Worm (Caenorhabditis elegans) whole organism, L1 larva: ENCODE results near the gene C07A4.3.

Experiments used
- C04F5.9 ChIP-seq: sonication (generic microtip); optimal IDR thresholded peaks from 2 replicates; lab custom pipeline; 2016; ENCODE audit warnings: missing genetic modification characterization, missing compliant biosample characterization
- C34B4.2 ChIP-seq: sonication (generic microtip); optimal IDR thresholded peaks from 2 replicates; lab custom pipeline; 2017; ENCODE audit warnings: mild to moderate bottlenecking, missing genetic modification characterization, missing compliant biosample characterization
- alr-1 ChIP-seq: fragments of 200-800 bp; sonication (Bioruptor generic); optimal IDR thresholded peaks from 2 replicates; lab custom pipeline; 2018; ENCODE audit warnings: borderline replicate concordance, mild to moderate bottlenecking, missing genetic modification characterization, missing compliant biosample characterization
- blmp-1 ChIP-seq: fragments of 150-350 bp; optimal IDR thresholded peaks from 2 replicates; lab custom pipeline; 2014; ENCODE audit warnings: missing biosample characterization, missing genetic modification characterization
- ceh-63 ChIP-seq: fragments of 200-800 bp; sonication (Bioruptor generic); optimal IDR thresholded peaks from 2 replicates; lab custom pipeline; 2018; ENCODE audit warnings: mild to moderate bottlenecking, missing genetic modification characterization, missing compliant biosample characterization
- ceh-8 ChIP-seq: fragments of 200-800 bp; sonication (Bioruptor generic); optimal IDR thresholded peaks from 2 replicates; lab custom pipeline; 2018; ENCODE audit warnings: mild to moderate bottlenecking, missing genetic modification characterization, moderate library complexity, missing compliant biosample characterization
- ceh-82 ChIP-seq, 3 experiments: fragments of 150-350 bp in 1 of 3; sonication (generic microtip) in 2 of 3; optimal IDR thresholded peaks; 2 replicates each; lab custom pipeline; 2014 to 2017; ENCODE audit warnings: missing biosample characterization in 3 of 3, missing genetic modification characterization in 3 of 3
- ces-1 ChIP-seq: fragments of 150-350 bp; optimal IDR thresholded peaks from 2 replicates; lab custom pipeline; 2014; ENCODE audit warnings: missing biosample characterization, missing genetic modification reagents, missing genetic modification characterization
- dpl-1 ChIP-seq, 3 experiments: fragments of 150-350 bp in 2 of 3; sonication (generic microtip) in 1 of 3; optimal IDR thresholded peaks; 2 replicates each; lab custom pipeline; 2014 to 2017; ENCODE audit warnings: missing biosample characterization in 3 of 3, missing genetic modification characterization in 3 of 3, missing genetic modification reagents in 3 of 3
- dsc-1 ChIP-seq: sonication (generic microtip); optimal IDR thresholded peaks from 2 replicates; lab custom pipeline; 2016; ENCODE audit warnings: mild to moderate bottlenecking, missing genetic modification characterization, missing compliant biosample characterization
- efl-1 ChIP-seq, 4 experiments: fragments of 150-350 bp; optimal IDR thresholded peaks in 3 of 4; peaks in 1 of 4; 1 replicate in 1 of 4; 2 replicates in 3 of 4; lab custom pipeline; 2014; ENCODE audit warnings: missing biosample characterization in 2 of 4, missing genetic modification characterization in 2 of 4, missing genetic modification reagents in 2 of 4
- egl-27 ChIP-seq, 2 experiments: fragments of 150-350 bp in 1 of 2; sonication (generic microtip); optimal IDR thresholded peaks; 3 replicates each; lab custom pipeline; 2017 to 2018; ENCODE audit warnings: missing biosample characterization in 2 of 2, missing genetic modification characterization in 2 of 2, missing genetic modification reagents in 2 of 2
- fkh-10 ChIP-seq: sonication (generic microtip); optimal IDR thresholded peaks from 2 replicates; lab custom pipeline; 2017; ENCODE audit warnings: missing biosample characterization, missing genetic modification reagents, missing genetic modification characterization
- fkh-4 ChIP-seq: sonication (generic microtip); optimal IDR thresholded peaks from 2 replicates; lab custom pipeline; 2016; ENCODE audit warnings: missing compliant biosample characterization, missing genetic modification characterization, borderline replicate concordance
- fos-1 ChIP-seq: fragments of 150-350 bp; optimal IDR thresholded peaks from 2 replicates; lab custom pipeline; 2014; ENCODE audit warnings: missing biosample characterization, missing genetic modification characterization
- grh-1 ChIP-seq: fragments of 200-800 bp; sonication (Bioruptor generic); IDR thresholded peaks from 2 replicates; pipeline ENCODE4 v1.3.6; 2022; ENCODE audit warnings: missing genetic modification reagents, missing genetic modification characterization, missing compliant biosample characterization
- irx-1 ChIP-seq: sonication (generic microtip); optimal IDR thresholded peaks from 2 replicates; lab custom pipeline; 2016; ENCODE audit warnings: missing genetic modification characterization, missing compliant biosample characterization
- isw-1 ChIP-seq: fragments of 200-800 bp; sonication (Bioruptor generic); IDR thresholded peaks from 2 replicates; pipeline ENCODE4 v1.3.6; 2022; ENCODE audit warnings: missing genetic modification characterization, missing compliant biosample characterization
- lin-13 ChIP-seq: fragments of 150-350 bp; optimal IDR thresholded peaks from 2 replicates; lab custom pipeline; 2014; ENCODE audit warnings: missing biosample characterization, missing genetic modification reagents, missing genetic modification characterization
- lin-14 ChIP-seq: fragments of 200-800 bp; sonication (Bioruptor generic); optimal IDR thresholded peaks from 2 replicates; lab custom pipeline; 2018; ENCODE audit warnings: mild to moderate bottlenecking, missing genetic modification characterization, moderate library complexity, missing compliant biosample characterization
- lin-15B ChIP-seq: fragments of 150-350 bp; sonication (generic microtip); optimal IDR thresholded peaks from 3 replicates; lab custom pipeline; 2014; ENCODE audit warnings: missing biosample characterization, missing genetic modification characterization
- lir-3 ChIP-seq: sonication (generic microtip); optimal IDR thresholded peaks from 2 replicates; lab custom pipeline; 2016; ENCODE audit warnings: mild to moderate bottlenecking, missing genetic modification characterization, moderate library complexity, missing compliant biosample characterization; ENCODE audit not compliant: poor library complexity
- lsy-2 ChIP-seq, 2 experiments: fragments of 150-350 bp; optimal IDR thresholded peaks; 2 replicates each; lab custom pipeline; 2014; ENCODE audit warnings: missing biosample characterization in 2 of 2, missing genetic modification characterization in 2 of 2
- mdl-1 ChIP-seq, 2 experiments: fragments of 150-350 bp; optimal IDR thresholded peaks; 2 replicates each; lab custom pipeline; 2014 to 2017; ENCODE audit warnings: missing biosample characterization in 2 of 2, missing genetic modification characterization in 2 of 2, inconsistent platforms in 1 of 2
- mef-2 ChIP-seq: fragments of 150-350 bp; optimal IDR thresholded peaks from 2 replicates; lab custom pipeline; 2014; ENCODE audit warnings: missing biosample characterization, missing genetic modification characterization
- mep-1 ChIP-seq: fragments of 150-350 bp; optimal IDR thresholded peaks from 2 replicates; lab custom pipeline; 2014; ENCODE audit warnings: missing biosample characterization, missing genetic modification characterization
- nhr-11 ChIP-seq: fragments of 150-350 bp; optimal IDR thresholded peaks from 2 replicates; lab custom pipeline; 2014; ENCODE audit warnings: missing biosample characterization, missing genetic modification characterization
- nhr-19 ChIP-seq: fragments of 200-800 bp; sonication (Bioruptor generic); conservative IDR thresholded peaks from 2 replicates; pipeline ENCODE4 v1.3.6; 2022; ENCODE audit warnings: missing genetic modification characterization, missing compliant biosample characterization
- nhr-28 ChIP-seq: fragments of 150-350 bp; optimal IDR thresholded peaks from 2 replicates; lab custom pipeline; 2014; ENCODE audit warnings: missing biosample characterization, missing genetic modification characterization
- nhr-47 ChIP-seq: sonication (generic microtip); optimal IDR thresholded peaks from 2 replicates; lab custom pipeline; 2016; ENCODE audit warnings: mild to moderate bottlenecking, missing genetic modification characterization, moderate library complexity, missing compliant biosample characterization
- nhr-76 ChIP-seq: sonication (generic microtip); optimal IDR thresholded peaks from 2 replicates; lab custom pipeline; 2017; ENCODE audit warnings: missing biosample characterization, missing genetic modification characterization
- nhr-77 ChIP-seq: fragments of 150-350 bp; optimal IDR thresholded peaks from 2 replicates; lab custom pipeline; 2014; ENCODE audit warnings: missing biosample characterization, missing genetic modification characterization
- nhr-84 ChIP-seq: sonication (generic microtip); optimal IDR thresholded peaks from 2 replicates; lab custom pipeline; 2017; ENCODE audit warnings: missing biosample characterization, missing genetic modification characterization
- nhr-85 ChIP-seq: sonication (generic microtip); peaks from one replicate; lab custom pipeline; 2016; ENCODE audit warnings: missing genetic modification characterization, inconsistent platforms, missing compliant biosample characterization
- nhr-90 ChIP-seq: sonication (generic microtip); optimal IDR thresholded peaks from 2 replicates; lab custom pipeline; 2016; ENCODE audit warnings: mild to moderate bottlenecking, missing genetic modification characterization, missing compliant biosample characterization; ENCODE audit not compliant: poor library complexity
- pax-3 ChIP-seq: fragments of 200-800 bp; sonication (Bioruptor generic); optimal IDR thresholded peaks from 2 replicates; lab custom pipeline; 2018; ENCODE audit warnings: mild to moderate bottlenecking, missing genetic modification characterization, moderate library complexity, missing compliant biosample characterization
- skn-1 ChIP-seq: fragments of 150-350 bp; optimal IDR thresholded peaks from 2 replicates; lab custom pipeline; 2014; ENCODE audit warnings: missing biosample characterization, missing genetic modification characterization
- snu-23 ChIP-seq: sonication (generic microtip); optimal IDR thresholded peaks from 2 replicates; lab custom pipeline; 2016; ENCODE audit warnings: missing genetic modification characterization, missing compliant biosample characterization
- sox-4 ChIP-seq: sonication (generic microtip); optimal IDR thresholded peaks from 2 replicates; lab custom pipeline; 2016; ENCODE audit warnings: missing genetic modification characterization, missing compliant biosample characterization
- tbx-2 ChIP-seq: sonication (generic microtip); optimal IDR thresholded peaks from 2 replicates; lab custom pipeline; 2016; ENCODE audit warnings: missing genetic modification characterization, missing compliant biosample characterization
- unc-130 ChIP-seq: fragments of 150-350 bp; optimal IDR thresholded peaks from 2 replicates; lab custom pipeline; 2017; ENCODE audit warnings: missing biosample characterization, missing genetic modification characterization, inconsistent platforms
- unc-86 ChIP-seq: sonication (generic microtip); optimal IDR thresholded peaks from 2 replicates; lab custom pipeline; 2016; ENCODE audit warnings: missing genetic modification characterization, missing compliant biosample characterization
- unc-98 ChIP-seq: fragments of 200-800 bp; sonication (Bioruptor generic); IDR thresholded peaks from 2 replicates; pipeline ENCODE4 v1.3.6; 2022; ENCODE audit warnings: missing genetic modification characterization, missing compliant biosample characterization
- vab-15 ChIP-seq: sonication (generic microtip); optimal IDR thresholded peaks from 2 replicates; lab custom pipeline; 2017; ENCODE audit warnings: missing genotype, mild to moderate bottlenecking, missing genetic modification characterization, missing compliant biosample characterization
- xbp-1 ChIP-seq: sonication (generic microtip); optimal IDR thresholded peaks from 2 replicates; lab custom pipeline; 2016; ENCODE audit warnings: missing genetic modification characterization, missing compliant biosample characterization
- ztf-4 ChIP-seq: fragments of 150-350 bp; optimal IDR thresholded peaks from 2 replicates; lab custom pipeline; 2014; ENCODE audit warnings: missing biosample characterization, missing genetic modification characterization

Gene C07A4.3

DNA sequence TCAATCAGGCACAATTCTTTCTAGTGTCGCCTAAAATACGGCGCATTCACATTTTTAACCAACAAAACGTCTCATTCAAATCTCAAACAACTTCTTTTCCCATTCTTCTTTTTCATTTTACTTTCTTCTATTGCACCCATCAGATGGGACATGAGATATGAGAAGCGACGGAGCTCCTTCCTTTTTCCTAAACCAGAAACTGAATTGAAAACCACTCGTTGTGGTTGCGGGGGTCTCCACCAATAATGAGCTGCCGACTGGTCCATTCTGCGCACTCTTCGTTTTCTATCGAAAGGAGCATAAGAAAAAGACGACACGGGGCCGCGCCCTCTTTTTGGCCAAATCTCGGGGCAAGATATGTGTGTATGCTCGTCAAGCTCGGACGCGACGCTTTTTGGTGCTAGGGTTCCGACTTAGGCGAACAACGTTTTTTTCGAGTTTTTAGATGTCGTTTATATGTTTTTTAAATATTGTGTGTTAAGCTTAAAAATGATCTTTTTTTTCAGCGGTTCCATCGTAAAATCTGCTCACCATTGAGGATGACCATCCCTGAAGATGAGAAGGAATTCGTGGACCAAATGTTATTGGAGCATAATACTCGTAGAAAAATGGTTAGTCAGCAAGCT is 20.4 kb upstream of the C07A4.3 start, which contains the start of gene F09B9.5:
Gene F09B9.5, plus strand, starts transcription at position 501 of the 626 bp plus-strand sequence.
- TF ChIP-seq lsy-2 (tag; optimal IDR thresholded peaks at IDR 0.05; lab: Kevin White, UChicago) (no peak), isw-1 (GFP tag; lab: Robert Waterston, UW) (peak; percentile 12; the same call in 1 of the 2 replicates), unc-86 (tag; lab: Kevin White, UChicago) (no peak), lin-13 (no peak), ceh-82 (tag; optimal IDR thresholded peaks at IDR 0.05; lab: Kevin White, UChicago) (peak in 2 of 3 experiments; percentile 13 to 32), ces-1 (GFP tag; lab: Kevin White, UChicago) (peak; percentile 59), efl-1 (optimal IDR thresholded peaks at IDR 0.05; lab: Kevin White, UChicago) (no peak), efl-1 (GFP tag; optimal IDR thresholded peaks at IDR 0.05 in 1 of 2; lab: Kevin White, UChicago) (peak in 1 of 2 experiments; percentile 43), lin-14 (GFP tag; lab: Kevin White, UChicago) (peak; percentile 66), ceh-63 (GFP tag; lab: Kevin White, UChicago) (no peak), irx-1 (no peak)

DNA sequence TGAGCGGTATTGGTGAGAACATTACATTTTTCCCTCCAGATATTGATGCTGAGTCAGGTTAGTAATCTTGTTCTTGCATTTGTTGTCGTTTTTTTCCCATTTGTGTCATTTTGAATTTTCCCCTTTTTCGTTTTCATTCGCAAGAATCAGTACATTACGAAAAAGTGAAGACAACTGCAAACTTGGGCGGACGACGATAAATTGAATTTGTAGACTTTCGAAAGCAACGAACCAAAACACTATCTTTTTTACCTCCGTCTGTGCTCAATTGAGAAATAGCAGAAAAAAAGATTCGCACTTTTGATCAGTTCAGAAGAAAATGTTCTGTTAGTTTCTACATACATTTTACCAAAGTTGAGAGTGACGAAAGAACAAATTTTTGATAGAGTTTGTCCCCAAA is 19.7 kb upstream of the C07A4.3 start:
- peak; percentile 37 for TF ChIP-seq fkh-10 (GFP tag; lab: Kevin White, UChicago)
- TF ChIP-seq lin-14 (GFP tag; lab: Kevin White, UChicago): peak; percentile 50
- TF ChIP-seq nhr-84 (tag; lab: Kevin White, UChicago): no peak

DNA sequence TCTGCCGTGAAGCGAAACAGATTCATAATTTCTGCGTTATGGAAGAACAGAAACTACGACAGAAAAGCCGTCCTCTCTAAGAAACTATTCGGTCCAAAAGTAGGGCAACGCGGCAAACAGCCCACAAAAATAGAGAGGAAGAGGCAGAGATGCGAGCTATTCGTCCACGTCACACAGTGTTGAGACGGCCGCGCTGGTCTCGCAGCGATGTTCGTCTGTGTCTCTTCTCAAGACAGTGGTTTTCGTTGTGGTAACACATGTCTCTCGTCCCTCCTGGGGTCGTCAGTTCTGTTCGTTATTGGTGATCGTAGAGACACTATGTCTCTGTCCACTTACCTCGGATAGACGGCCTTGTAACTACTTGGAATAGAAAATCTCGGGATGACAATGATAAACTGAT is 16.1 kb upstream of the C07A4.3 start, which contains the start of gene erd-2.1:
Gene erd-2.1, minus strand, starts transcription at position 114 of the 400 bp plus-strand sequence.
- TF ChIP-seq nhr-84 (tag; lab: Kevin White, UChicago) (no peak), nhr-47 (tag; lab: Kevin White, UChicago) (peak; percentile 52), sox-4 (tag; lab: Kevin White, UChicago) (no peak), C04F5.9 (tag; lab: Kevin White, UChicago) (no peak), mdl-1 (tag; optimal IDR thresholded peaks at IDR 0.05; lab: Kevin White, UChicago) (peak in 1 of 2 experiments; percentile 76), ceh-63 (GFP tag; lab: Kevin White, UChicago) (no peak), xbp-1 (peak; percentile 100), nhr-76 (tag; lab: Kevin White, UChicago) (no peak), mef-2 (tag; lab: Kevin White, UChicago) (peak; percentile 7), ztf-4 (tag; lab: Kevin White, UChicago) (no peak), snu-23 (GFP tag; lab: Kevin White, UChicago) (peak; percentile 82), ceh-82 (tag; optimal IDR thresholded peaks at IDR 0.05; lab: Kevin White, UChicago) (peak in 2 of 3 experiments; percentile 33 to 66), unc-98 (GFP tag; lab: Robert Waterston, UW) (no peak), blmp-1 (tag; lab: Kevin White, UChicago) (peak; percentile 55), skn-1 (tag; lab: Kevin White, UChicago) (no peak), fkh-4 (tag; lab: Kevin White, UChicago) (no peak), nhr-19 (GFP tag; lab: Robert Waterston, UW) (peak; percentile 68), mep-1 (tag; lab: Kevin White, UChicago) (peak; percentile 80), nhr-77 (tag; lab: Kevin White, UChicago) (peak; percentile 28), grh-1 (peak; percentile 48; the same call in 1 of the 2 replicates), ceh-8 (no peak), alr-1 (tag; lab: Kevin White, UChicago) (no peak), lin-13 (no peak), tbx-2 (tag; lab: Kevin White, UChicago) (peak; percentile 66), fkh-10 (GFP tag; lab: Kevin White, UChicago) (no peak), dsc-1 (peak; percentile 40), nhr-85 (peak; percentile 83), pax-3 (tag; lab: Kevin White, UChicago) (no peak), nhr-11 (tag; lab: Kevin White, UChicago) (no peak), C34B4.2 (tag; lab: Kevin White, UChicago) (no peak), nhr-90 (tag; lab: Kevin White, UChicago) (no peak), dpl-1 (GFP tag; optimal IDR thresholded peaks at IDR 0.05; lab: Kevin White, UChicago) (peak in 2 of 3 experiments; percentile 22 to 25), lir-3 (tag; lab: Kevin White, UChicago) (no peak), egl-27 (tag; optimal IDR thresholded peaks at IDR 0.05; lab: Kevin White, UChicago) (peak in 1 of 2 experiments; percentile 42), unc-130 (tag; lab: Kevin White, UChicago) (no peak), vab-15 (peak; percentile 37), nhr-28 (tag; lab: Kevin White, UChicago) (no peak), lin-15B (no peak), fos-1 (tag; lab: Kevin White, UChicago) (no peak)
